Fruit fly (Drosophila melanogaster): Measurements from ENCODE around the gene eloF.

dm6 chr3R:9793018-9793417 is 20.9 kb upstream of the eloF start, which contains the start of gene CG8516:
- TF ChIP-seq Ets21C (GFP tag; optimal IDR thresholded peaks at IDR 0.05) (no peak), Sox15 (GFP tag; optimal IDR thresholded peaks at IDR 0.05) (no peak), CG6276 (GFP tag; optimal IDR thresholded peaks at IDR 0.05) (no peak), CG32006 (GFP tag; optimal IDR thresholded peaks at IDR 0.05) (no peak), CG1621 (tag; optimal IDR thresholded peaks at IDR 0.05) (no peak), pdm3 (GFP tag; optimal IDR thresholded peaks at IDR 0.05) (no peak), spab (GFP tag; optimal IDR thresholded peaks at IDR 0.05) (no peak), CG7368 (GFP tag; optimal IDR thresholded peaks at IDR 0.05) (no peak), CG11902 (GFP tag; optimal IDR thresholded peaks at IDR 0.05) (no peak), Sox14 (GFP tag; optimal IDR thresholded peaks at IDR 0.05) (no peak)
